Worm (Caenorhabditis elegans): ENCODE results near the gene C32D5.7.

Gene C32D5.7

DNA sequence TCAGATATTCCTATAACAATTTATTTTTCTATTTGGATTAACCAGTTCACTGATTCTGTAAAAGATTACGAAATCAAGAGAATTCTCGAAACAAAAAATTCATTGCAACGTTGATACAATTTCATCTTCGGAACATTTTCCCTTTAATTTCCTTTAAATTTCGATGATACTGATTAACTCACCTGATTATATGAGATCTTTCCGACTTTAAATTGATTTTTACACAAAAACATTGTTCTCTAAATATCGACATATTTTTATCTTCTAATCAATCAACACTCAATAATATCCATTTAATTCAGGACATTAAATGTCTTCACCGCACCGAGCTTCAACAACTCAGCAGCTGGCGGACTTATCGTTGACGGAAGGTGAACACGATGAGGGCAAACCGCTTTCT lies 31.2 kb upstream of the C32D5.7 start, which contains the start of gene lin-23:
Gene lin-23 (plus strand): TSS at position 301 of the 400 bp plus-strand sequence.
- no peak for TF ChIP-seq med-1 (GFP tag; optimal IDR thresholded peaks at IDR 0.05; ENCODE audit: insufficient read depth)
- no peak for TF ChIP-seq ztf-23 (GFP tag; IDR thresholded peaks at IDR 0.05)
- no peak for TF ChIP-seq T22C8.4 (GFP tag; IDR thresholded peaks at IDR 0.05)
- no peak for TF ChIP-seq tab-1 (GFP tag; IDR thresholded peaks at IDR 0.05)

DNA sequence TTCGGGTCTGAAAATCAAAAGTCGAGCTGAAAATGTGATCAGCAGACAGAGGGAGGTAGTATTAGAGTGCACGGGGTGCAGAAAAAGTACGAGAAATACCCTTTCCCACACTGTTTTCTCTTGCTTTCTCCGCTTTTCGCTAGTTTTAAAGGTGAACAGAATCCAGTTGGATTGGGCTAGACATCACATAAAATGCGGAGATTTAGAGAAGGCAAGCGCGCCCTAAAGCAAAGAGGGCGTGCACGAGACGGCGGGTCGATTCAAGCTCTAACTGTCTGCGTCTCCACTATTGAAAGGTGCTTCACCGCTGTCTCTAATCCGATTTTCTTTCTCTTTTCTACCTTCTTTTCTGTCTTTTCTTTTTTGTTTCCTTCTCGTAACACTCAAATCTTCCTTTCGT lies 30.3 kb upstream of the C32D5.7 start:
- TF ChIP-seq tab-1 (GFP tag; IDR thresholded peaks at IDR 0.05) (no peak), T22C8.4 (GFP tag; IDR thresholded peaks at IDR 0.05) (peak; percentile 59), cog-1 (tag; optimal IDR thresholded peaks at IDR 0.05) (peak; percentile 57)

DNA sequence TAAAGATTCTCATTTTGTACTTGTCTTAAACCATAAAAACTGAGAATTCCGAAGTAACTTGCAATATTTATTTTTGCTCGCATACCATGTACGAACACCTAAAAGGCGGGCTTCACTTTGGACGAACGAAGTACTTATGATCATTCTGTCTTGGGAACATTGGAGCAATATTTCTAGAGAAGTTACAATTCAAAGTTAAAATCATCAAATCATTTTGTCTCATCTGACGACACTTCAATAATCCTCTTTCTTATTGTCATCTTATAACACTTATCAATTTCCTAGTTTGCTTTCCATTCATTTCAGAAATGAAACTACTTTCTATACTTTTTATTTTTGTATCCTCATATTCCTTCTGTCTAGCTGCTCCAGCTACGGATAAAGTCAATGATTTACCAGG lies 26.8 kb upstream of the C32D5.7 start, which contains the start of gene ctsa-4.1:
Gene ctsa-4.1 (plus strand): TSS at position 301 of the 400 bp plus-strand sequence.
- TF ChIP-seq ztf-23 (GFP tag; IDR thresholded peaks at IDR 0.05), result no peak
- TF ChIP-seq cog-1 (tag; optimal IDR thresholded peaks at IDR 0.05), result no peak
- TF ChIP-seq med-1 (GFP tag; optimal IDR thresholded peaks at IDR 0.05; ENCODE audit: insufficient read depth), result no peak
- TF ChIP-seq ztf-29 (GFP tag; IDR thresholded peaks at IDR 0.05), result no peak

DNA sequence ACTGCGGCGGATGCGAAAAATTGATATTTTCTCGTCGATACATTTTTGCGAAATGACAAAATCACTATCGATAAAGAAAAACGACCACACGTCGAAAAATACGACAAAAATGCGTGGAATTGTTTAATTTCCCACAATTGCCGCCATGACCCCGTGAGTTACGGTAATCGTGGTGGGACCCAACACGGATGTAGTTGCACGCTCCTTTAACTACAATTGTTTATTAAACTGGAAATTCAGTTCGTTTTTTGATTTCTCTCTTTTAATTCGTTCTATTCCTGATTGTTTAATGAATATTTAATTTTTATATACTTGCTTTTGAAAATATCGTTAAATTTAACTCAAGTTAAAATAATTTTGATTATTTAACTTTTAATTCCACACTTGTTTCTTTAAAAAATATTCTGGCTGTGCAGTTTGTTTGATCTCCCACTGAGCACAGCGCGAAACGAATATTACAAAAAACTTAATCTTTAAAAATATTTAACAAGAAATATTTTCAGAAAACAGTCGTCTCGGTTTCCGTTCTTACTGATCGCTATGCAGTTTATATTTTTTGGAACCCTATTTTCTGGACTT lies 25.5 kb upstream of the C32D5.7 start, which contains the start of the genes ani-2 and clec-88:
Gene ani-2 (minus strand): TSS at position 131 of the 579 bp plus-strand sequence.
Gene clec-88 (plus strand): TSS at position 486 of the 579 bp plus-strand sequence.
- TF ChIP-seq flt-1 (GFP tag; IDR thresholded peaks at IDR 0.05) (no peak), tab-1 (GFP tag; IDR thresholded peaks at IDR 0.05) (no peak), ztf-23 (GFP tag; IDR thresholded peaks at IDR 0.05) (no peak), cog-1 (tag; optimal IDR thresholded peaks at IDR 0.05) (no peak), ztf-29 (GFP tag; IDR thresholded peaks at IDR 0.05) (no peak), med-1 (GFP tag; optimal IDR thresholded peaks at IDR 0.05; ENCODE audit: insufficient read depth) (no peak), T22C8.4 (GFP tag; IDR thresholded peaks at IDR 0.05) (no peak), ref-1 (GFP tag; conservative IDR thresholded peaks at IDR 0.05) (no peak)

DNA sequence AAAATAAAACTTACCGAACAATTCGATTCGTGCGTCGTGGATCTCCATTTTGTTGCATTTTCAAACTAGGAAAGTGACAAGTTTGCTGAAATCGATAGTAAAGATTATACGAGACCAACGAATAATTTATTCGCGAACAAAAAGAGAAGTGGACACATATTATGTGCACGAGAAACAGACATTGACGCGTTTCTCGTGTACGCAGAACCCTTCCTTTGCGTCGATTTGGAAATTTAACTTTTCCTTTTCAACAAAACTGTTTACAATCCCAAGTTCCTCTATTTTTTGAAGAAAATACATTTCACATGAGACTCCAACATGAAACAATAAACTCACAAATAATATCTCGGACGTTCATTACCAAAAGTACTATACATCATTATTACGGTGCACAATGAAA lies 21.0 kb upstream of the C32D5.7 start, which contains the start of gene K10B2.4:
Gene K10B2.4 (minus strand): TSS at position 138 of the 400 bp plus-strand sequence.
- peak; percentile 65; the same call in 1 of the 2 replicates for TF ChIP-seq ztf-23 (GFP tag; IDR thresholded peaks at IDR 0.05)
- TF ChIP-seq cog-1 (tag; optimal IDR thresholded peaks at IDR 0.05), result no peak

DNA sequence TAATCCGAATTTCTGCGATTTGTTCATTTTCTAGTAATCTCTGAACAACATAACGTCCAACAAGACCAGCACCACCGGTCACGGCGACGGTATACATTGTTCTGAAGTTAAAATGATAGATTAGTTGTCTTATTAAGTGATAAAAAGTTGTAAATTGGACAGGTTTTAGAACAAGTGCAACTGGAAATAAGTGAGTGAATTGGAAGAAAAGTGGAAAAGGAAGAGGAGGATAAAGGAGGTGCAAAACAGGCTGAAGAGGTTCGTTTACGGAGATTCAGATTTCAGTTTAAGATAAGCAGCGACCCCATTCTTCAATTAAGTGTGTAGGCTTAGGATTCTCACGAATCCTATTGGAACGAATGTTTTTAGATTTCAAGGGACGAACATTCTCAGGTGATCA lies 19.1 kb upstream of the C32D5.7 start, which contains the start of gene C32D5.12:
Gene C32D5.12 (minus strand): TSS at position 101 of the 400 bp plus-strand sequence.
- TF ChIP-seq ztf-29 (GFP tag; IDR thresholded peaks at IDR 0.05) (no peak), T22C8.4 (GFP tag; IDR thresholded peaks at IDR 0.05) (no peak)

DNA sequence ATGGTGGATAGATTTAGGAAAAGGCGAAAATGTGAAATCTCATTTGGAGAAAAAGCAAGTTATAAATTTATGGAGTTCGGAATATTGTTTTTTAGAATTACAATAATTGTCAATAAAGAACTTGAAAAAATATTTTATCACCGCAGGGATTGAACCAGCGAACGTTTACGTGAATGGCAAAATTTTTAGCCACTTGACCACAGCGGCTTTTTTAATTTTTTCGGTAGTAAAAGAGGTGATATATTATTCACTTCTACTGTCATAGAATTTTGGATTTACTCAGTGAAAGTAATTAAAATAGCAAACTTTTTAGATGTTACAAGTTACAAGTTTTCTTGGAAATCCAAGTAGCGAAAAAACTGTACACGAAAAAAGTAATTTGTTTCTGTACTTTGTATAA lies 18.4 kb upstream of the C32D5.7 start:
- no peak for TF ChIP-seq med-1 (GFP tag; optimal IDR thresholded peaks at IDR 0.05; ENCODE audit: insufficient read depth)

DNA sequence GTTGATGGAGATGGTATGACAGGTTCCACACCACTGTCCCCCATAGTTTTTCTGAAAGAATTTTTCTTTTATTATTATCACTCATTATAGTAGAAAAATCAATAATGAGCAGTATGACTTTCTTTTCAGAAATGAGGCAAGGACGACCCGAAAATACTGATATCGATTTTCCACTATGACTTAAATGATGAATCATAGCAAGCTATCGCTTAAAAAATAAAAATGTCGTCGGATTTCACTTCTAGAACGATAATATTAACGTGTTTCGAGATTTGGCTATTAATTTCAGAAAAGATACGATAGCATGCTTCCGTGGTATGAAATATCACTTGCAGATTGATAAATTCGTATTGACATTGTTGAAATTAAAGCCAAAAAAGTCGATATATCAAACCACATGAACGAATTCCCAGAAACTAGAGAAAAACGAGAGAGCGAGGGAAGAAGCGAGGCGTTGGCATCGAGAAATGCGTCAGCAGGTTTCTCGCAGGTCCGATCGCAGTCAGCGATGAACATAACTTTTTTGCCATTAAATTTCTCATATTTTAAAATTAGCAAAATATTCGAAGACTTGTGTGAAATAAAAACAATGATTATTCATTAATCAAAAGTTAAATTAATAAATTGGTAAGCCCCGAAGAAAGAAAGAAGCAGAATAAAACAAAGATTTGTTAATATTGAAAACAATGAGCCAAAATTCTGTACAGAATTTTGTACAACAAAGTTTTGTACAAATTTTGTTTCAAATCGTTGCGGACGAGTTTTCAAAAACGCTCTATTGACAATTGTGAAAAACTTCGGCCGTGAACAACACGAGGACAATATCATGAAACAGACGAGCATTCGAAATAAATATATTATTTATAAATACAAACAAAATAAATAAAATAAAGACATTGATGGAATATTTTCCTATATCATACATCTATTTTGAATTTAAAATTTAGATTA lies 15.8 kb upstream of the C32D5.7 start, which contains the start of gene C32D5.11:
Gene C32D5.11 (minus strand): TSS at position 51 of the 951 bp plus-strand sequence.
- TF ChIP-seq T22C8.4 (GFP tag; IDR thresholded peaks at IDR 0.05), result peak; percentile 7; the same call in 1 of the 2 replicates
- no peak for TF ChIP-seq tab-1 (GFP tag; IDR thresholded peaks at IDR 0.05)
- TF ChIP-seq med-1 (GFP tag; optimal IDR thresholded peaks at IDR 0.05; ENCODE audit: insufficient read depth), result peak; percentile 18
- 0 out of 2 replicates have a peak, but pooled peaks have one; percentile 31 for TF ChIP-seq ztf-23 (GFP tag; IDR thresholded peaks at IDR 0.05)

DNA sequence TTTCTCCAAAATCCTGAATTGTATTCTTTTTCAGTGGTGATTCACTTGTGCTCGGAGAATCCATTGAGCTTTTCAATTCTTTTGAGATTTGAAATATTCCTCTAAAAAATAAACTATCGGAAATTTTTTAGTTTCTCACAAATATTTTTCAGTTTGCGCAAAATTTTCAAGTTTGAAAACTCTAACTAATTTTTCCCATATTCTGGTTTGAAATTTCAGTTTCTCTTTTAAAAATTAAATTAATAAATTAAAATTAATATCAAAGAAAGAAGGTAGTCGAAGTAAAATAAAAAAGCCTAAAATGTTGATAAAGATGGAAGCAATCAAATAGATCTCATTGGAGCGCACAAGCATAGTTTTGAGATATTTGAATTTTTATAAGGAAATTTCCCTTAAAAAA lies 12.0 kb upstream of the C32D5.7 start, which contains the start of gene C32D5.10:
Gene C32D5.10 (minus strand): TSS at position 101 of the 400 bp plus-strand sequence.
- TF ChIP-seq klf-2 (GFP tag; conservative IDR thresholded peaks at IDR 0.05) (no peak), ztf-29 (GFP tag; IDR thresholded peaks at IDR 0.05) (no peak), tab-1 (GFP tag; IDR thresholded peaks at IDR 0.05) (no peak), flt-1 (GFP tag; IDR thresholded peaks at IDR 0.05) (no peak)

DNA sequence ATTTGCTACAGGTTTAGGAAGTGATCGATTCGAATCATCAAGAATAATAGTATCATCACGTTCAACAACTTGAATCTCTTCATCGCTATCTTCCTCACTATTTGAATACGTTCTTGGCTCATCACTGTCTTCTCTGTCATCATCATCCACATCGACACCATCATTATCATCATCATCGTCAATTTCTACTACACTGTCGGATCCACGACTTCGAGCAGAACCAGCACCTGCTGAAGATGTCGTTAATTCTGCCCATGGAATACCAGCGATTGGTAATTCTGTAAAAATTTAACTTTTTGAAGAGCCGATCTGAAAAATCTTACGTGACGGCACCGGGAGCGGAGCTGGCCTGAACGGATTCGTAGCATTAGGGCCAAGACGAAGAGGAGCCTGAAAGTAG lies 10.1 kb upstream of the C32D5.7 start:
- TF ChIP-seq ref-1 (GFP tag; conservative IDR thresholded peaks at IDR 0.05), result no peak
- no peak for TF ChIP-seq tab-1 (GFP tag; IDR thresholded peaks at IDR 0.05)
- TF ChIP-seq med-1 (GFP tag; optimal IDR thresholded peaks at IDR 0.05; ENCODE audit: insufficient read depth), result no peak
- TF ChIP-seq T22C8.4 (GFP tag; IDR thresholded peaks at IDR 0.05), result no peak
- TF ChIP-seq ztf-29 (GFP tag; IDR thresholded peaks at IDR 0.05), result no peak
- TF ChIP-seq ztf-23 (GFP tag; IDR thresholded peaks at IDR 0.05), result no peak
- no peak for TF ChIP-seq flt-1 (GFP tag; IDR thresholded peaks at IDR 0.05)
- TF ChIP-seq klf-2 (GFP tag; conservative IDR thresholded peaks at IDR 0.05), result no peak
- no peak for TF ChIP-seq cog-1 (tag; optimal IDR thresholded peaks at IDR 0.05)

DNA sequence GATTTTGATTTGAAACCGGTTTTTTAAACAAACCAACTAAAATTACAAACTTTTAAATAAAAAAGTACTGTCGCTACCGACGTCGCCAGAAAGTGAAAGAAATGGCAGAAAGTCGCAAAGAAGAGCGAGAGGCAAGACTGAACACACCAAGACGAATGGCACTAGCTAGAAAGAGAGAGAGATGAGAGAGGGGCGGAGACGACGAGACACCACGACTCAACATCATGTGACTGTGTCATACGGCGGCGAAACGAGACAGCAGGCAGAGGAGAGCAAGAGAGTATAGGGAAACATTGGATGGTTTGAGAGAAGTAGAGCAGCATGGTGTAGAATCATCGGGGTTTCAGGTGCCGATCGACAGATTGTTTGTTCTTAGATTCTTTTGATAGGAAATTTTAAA lies 8.5 kb upstream of the C32D5.7 start:
- TF ChIP-seq klf-2 (GFP tag; conservative IDR thresholded peaks at IDR 0.05) (no peak), cog-1 (tag; optimal IDR thresholded peaks at IDR 0.05) (peak; percentile 68), flt-1 (GFP tag; IDR thresholded peaks at IDR 0.05) (0 out of 2 replicates have a peak, but pooled peaks have one; percentile 51), ref-1 (GFP tag; conservative IDR thresholded peaks at IDR 0.05) (no peak), med-1 (GFP tag; optimal IDR thresholded peaks at IDR 0.05; ENCODE audit: insufficient read depth) (no peak), ztf-23 (GFP tag; IDR thresholded peaks at IDR 0.05) (no peak; the same call in 1 of the 2 replicates), ztf-29 (GFP tag; IDR thresholded peaks at IDR 0.05) (no peak), T22C8.4 (GFP tag; IDR thresholded peaks at IDR 0.05) (no peak), tab-1 (GFP tag; IDR thresholded peaks at IDR 0.05) (0 out of 2 replicates have a peak, but pooled peaks have one; percentile 11)
